Fruit fly (Drosophila melanogaster) whole organism, adult: ENCODE results near the gene mRpL11.

Experiments used
- CG11617 ChIP-seq: fragments of 200-800 bp; sonication (Bioruptor generic); optimal IDR thresholded peaks from 2 replicates; lab custom pipeline; 2017; ENCODE audit warnings: mild to moderate bottlenecking, missing biosample characterization, missing genetic modification reagents, missing genetic modification characterization
- CG12768 ChIP-seq: fragments of 200-800 bp; sonication (Bioruptor generic); optimal IDR thresholded peaks from 2 replicates; lab custom pipeline; 2017; ENCODE audit warnings: missing biosample characterization, missing genetic modification characterization, mild to moderate bottlenecking, moderate library complexity, missing genetic modification reagents
- CG14711 ChIP-seq: fragments of 200-800 bp; sonication (Bioruptor generic); optimal IDR thresholded peaks from 2 replicates; lab custom pipeline; 2018; ENCODE audit warnings: missing biosample characterization, mild to moderate bottlenecking, missing genetic modification characterization, moderate library complexity
- CG1620 ChIP-seq: fragments of 200-800 bp; sonication (Bioruptor generic); optimal IDR thresholded peaks from 2 replicates; lab custom pipeline; 2016; ENCODE audit warnings: missing biosample characterization, missing genetic modification characterization
- CG33017 ChIP-seq: fragments of 200-800 bp; sonication (Bioruptor generic); optimal IDR thresholded peaks from 2 replicates; lab custom pipeline; 2018; ENCODE audit warnings: missing biosample characterization, mild to moderate bottlenecking, missing genetic modification characterization, moderate library complexity
- CG5204 ChIP-seq: fragments of 200-800 bp; sonication (Bioruptor generic); optimal IDR thresholded peaks from 2 replicates; lab custom pipeline; 2016; ENCODE audit warnings: missing biosample characterization, missing genetic modification characterization
- CG7045 ChIP-seq: fragments of 200-800 bp; sonication (Bioruptor generic); optimal IDR thresholded peaks from 2 replicates; lab custom pipeline; 2017; ENCODE audit warnings: missing biosample characterization, mild to moderate bottlenecking, missing genetic modification characterization
- CG7101 ChIP-seq: fragments of 200-800 bp; sonication (Bioruptor generic); optimal IDR thresholded peaks from 2 replicates; lab custom pipeline; 2018; ENCODE audit warnings: missing biosample characterization, mild to moderate bottlenecking, missing genetic modification characterization, moderate library complexity
- Clk ChIP-seq: fragments of 200-800 bp; sonication (Bioruptor generic); optimal IDR thresholded peaks from 2 replicates; lab custom pipeline; 2017; ENCODE audit warnings: missing biosample characterization, missing genetic modification characterization
- Crg-1 ChIP-seq: fragments of 200-800 bp; sonication (Bioruptor generic); optimal IDR thresholded peaks from 2 replicates; lab custom pipeline; 2016; ENCODE audit warnings: missing biosample characterization, missing genetic modification characterization
- Hr96 ChIP-seq: fragments of 200-800 bp; sonication (Bioruptor generic); optimal IDR thresholded peaks from 2 replicates; lab custom pipeline; 2016; ENCODE audit warnings: missing biosample characterization, missing genetic modification characterization
- Mnt ChIP-seq: fragments of 200-800 bp; sonication (Bioruptor generic); optimal IDR thresholded peaks from 2 replicates; lab custom pipeline; 2016; ENCODE audit warnings: missing biosample characterization, mild to moderate bottlenecking, missing genetic modification characterization
- bab1 ChIP-seq: fragments of 200-800 bp; sonication (Bioruptor generic); optimal IDR thresholded peaks from 3 replicates; lab custom pipeline; 2019; ENCODE audit warnings: missing biosample characterization, mild to moderate bottlenecking, missing genetic modification characterization, moderate library complexity
- cic ChIP-seq: fragments of 200-800 bp; sonication (Bioruptor generic); optimal IDR thresholded peaks from 2 replicates; lab custom pipeline; 2017; ENCODE audit warnings: missing biosample characterization, mild to moderate bottlenecking, missing genetic modification characterization, moderate library complexity
- cnc ChIP-seq, 2 experiments: fragments of >200 bp; optimal IDR thresholded peaks; 2 replicates each; lab custom pipeline; 2017
- kay ChIP-seq: fragments of 200-800 bp; sonication (Bioruptor generic); peaks from one replicate; lab custom pipeline; 2016; ENCODE audit warnings: missing biosample characterization, missing genetic modification characterization, borderline replicate concordance
- ovo ChIP-seq: fragments of 200-800 bp; sonication (Bioruptor generic); optimal IDR thresholded peaks from 2 replicates; lab custom pipeline; 2016; ENCODE audit warnings: missing biosample characterization, missing genetic modification characterization
- pad ChIP-seq: fragments of 200-800 bp; sonication (Bioruptor generic); optimal IDR thresholded peaks from 3 replicates; lab custom pipeline; 2017; ENCODE audit warnings: missing biosample characterization, missing genetic modification characterization, mild to moderate bottlenecking, moderate library complexity, missing genetic modification reagents
- tj ChIP-seq: fragments of 200-800 bp; sonication (Bioruptor generic); optimal IDR thresholded peaks from 3 replicates; lab custom pipeline; 2017; ENCODE audit warnings: missing biosample characterization, mild to moderate bottlenecking, missing genetic modification characterization, moderate library complexity
- toe ChIP-seq: fragments of 200-800 bp; sonication (Bioruptor generic); optimal IDR thresholded peaks from 2 replicates; lab custom pipeline; 2016; ENCODE audit warnings: missing biosample characterization, missing genetic modification characterization

The mRpL11 gene

DNA sequence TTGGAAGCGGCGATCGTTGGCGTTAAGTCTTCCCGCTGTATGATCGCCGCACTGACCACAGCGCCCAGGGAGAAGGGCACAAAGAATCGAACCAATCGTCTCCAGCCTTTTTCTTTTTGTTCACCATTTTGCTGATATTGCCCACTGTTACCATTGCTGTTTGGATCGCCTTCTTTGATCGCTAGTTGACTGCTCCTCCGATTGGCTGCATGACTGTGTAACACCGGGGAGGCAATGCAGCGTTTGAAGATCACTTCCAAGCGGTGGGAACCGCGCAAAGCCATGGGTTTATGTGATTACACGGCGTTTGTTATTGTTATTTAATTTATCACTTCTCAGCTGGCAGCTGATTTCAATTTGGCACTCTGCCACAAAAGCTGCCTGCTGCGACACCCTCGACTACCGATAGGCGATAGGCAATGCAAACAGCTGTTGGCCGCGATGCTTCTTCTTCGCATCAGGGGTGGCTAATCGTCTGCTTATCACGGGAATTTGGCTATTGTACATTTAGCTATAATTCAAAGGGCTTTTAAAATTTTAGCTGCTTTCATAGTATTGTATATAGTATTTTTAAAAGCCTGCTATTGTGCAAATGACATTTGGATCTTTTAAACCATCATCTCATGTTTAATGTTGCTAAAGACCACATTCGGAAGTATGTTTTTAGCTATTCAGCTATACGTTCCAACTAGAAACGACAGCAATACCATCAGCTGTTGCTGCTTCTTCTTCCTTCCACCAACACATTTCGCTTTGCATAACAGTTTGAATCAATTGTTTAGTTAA, at the start of gene mRpL11, which contains the start of gene HtrA2:
mRpL11 (plus strand) TSS at position 716 of the 786 bp plus-strand sequence.
HtrA2 (minus strand) TSS at position 590 of the 786 bp plus-strand sequence.
- TF ChIP-seq Clk (no peak), kay (GFP tag; lab: Kevin White, UChicago) (no peak), CG1620 (GFP tag; lab: Kevin White, UChicago) (peak; percentile 55), CG12768 (peak; percentile 52), ovo (GFP tag; lab: Kevin White, UChicago) (peak; percentile 15), cnc (optimal IDR thresholded peaks at IDR 0.05; lab: Kevin White, UChicago) (no peak), bab1 (GFP tag; lab: Kevin White, UChicago) (peak; percentile 75), cic (no peak), CG7101 (tag; lab: Kevin White, UChicago) (peak; percentile 60), CG11617 (peak; percentile 61), Mnt (GFP tag; lab: Kevin White, UChicago) (peak; percentile 74), CG33017 (tag; lab: Kevin White, UChicago) (peak; percentile 5), pad (GFP tag; lab: Kevin White, UChicago) (peak; percentile 42), CG14711 (tag; lab: Kevin White, UChicago) (peak; percentile 61), toe (peak; percentile 85), Hr96 (GFP tag; lab: Kevin White, UChicago) (peak; percentile 70), CG5204 (peak; percentile 75), Crg-1 (GFP tag; lab: Kevin White, UChicago) (no peak), tj (peak; percentile 30), CG7045 (GFP tag; lab: Kevin White, UChicago) (peak; percentile 47)

DNA sequence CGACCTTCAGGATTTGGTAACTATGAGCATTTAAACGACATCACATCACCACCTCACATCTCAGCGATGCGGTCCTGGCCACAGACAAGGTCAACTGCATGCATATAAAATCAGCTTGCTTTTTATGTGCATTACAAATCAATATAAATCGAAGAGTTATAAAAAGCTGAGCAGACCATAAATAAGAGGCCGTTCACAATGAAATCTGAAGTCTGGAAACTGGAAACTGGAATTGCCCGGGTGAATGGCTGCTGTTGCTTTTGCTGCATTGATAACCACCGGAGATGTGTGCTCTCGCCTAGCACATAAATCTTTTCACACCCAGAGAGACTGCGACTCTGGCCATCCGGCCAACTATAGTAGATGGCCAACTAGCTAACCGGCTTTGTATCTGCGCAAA, 49.3 kb upstream of the mRpL11 start:
- TF ChIP-seq kay (GFP tag; lab: Kevin White, UChicago) (peak; percentile 58), CG5204 (no peak), CG11617 (no peak)

DNA sequence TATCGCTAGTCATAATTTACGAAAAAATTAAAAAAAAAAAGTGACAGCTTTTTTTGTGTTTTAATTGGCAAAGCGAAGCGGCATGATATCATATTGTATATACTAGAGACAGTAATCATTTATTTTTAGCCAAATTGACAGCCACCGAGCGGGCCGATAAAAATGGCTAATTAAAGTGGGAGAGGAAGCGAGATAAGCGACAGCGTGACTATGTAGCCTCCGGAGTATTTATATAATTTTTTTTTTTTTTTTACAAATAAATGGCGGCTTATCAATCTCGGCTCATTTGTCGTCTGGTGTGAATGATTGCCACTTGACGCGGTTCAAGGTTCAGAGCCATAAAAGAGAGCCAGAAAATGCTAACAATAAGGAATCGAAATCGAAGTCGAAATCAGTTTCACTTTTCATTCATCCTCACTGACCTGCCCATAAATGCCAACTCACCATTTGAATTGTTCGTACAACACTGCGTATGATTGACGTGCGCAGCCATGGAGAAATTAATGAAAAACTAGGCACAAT, 48.7 kb upstream of the mRpL11 start:
- TF ChIP-seq CG12768, result no peak
- no peak for TF ChIP-seq CG7101 (tag; lab: Kevin White, UChicago)
- no peak for TF ChIP-seq kay (GFP tag; lab: Kevin White, UChicago)
- no peak for TF ChIP-seq Clk
- no peak for TF ChIP-seq CG5204
- TF ChIP-seq bab1 (GFP tag; lab: Kevin White, UChicago), result no peak
- TF ChIP-seq pad (GFP tag; lab: Kevin White, UChicago), result no peak
- no peak for TF ChIP-seq CG14711 (tag; lab: Kevin White, UChicago)
- no peak for TF ChIP-seq CG1620 (GFP tag; lab: Kevin White, UChicago)
- TF ChIP-seq cnc (optimal IDR thresholded peaks at IDR 0.05; lab: Kevin White, UChicago), result no peak
- TF ChIP-seq CG11617, result no peak
- no peak for TF ChIP-seq CG7045 (GFP tag; lab: Kevin White, UChicago)
- no peak for TF ChIP-seq Mnt (GFP tag; lab: Kevin White, UChicago)

DNA sequence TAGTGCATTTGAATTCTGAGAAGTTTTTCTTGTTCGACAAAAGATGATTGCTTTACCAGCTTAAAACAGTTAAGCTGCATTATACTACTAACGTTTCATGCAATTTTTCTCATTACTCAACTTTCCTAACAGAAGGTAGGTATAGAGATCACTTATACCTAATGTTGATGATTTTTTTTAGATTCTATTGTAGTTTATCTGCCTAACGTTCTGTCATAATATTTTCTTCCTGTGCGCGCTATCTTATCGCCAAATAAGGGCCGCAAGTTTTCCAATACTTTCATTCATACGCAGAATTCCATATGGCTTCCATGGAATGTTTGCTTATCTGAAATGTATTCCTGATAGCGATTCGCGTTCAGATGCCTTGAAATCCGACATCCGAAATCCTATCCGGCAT, 47.2 kb upstream of the mRpL11 start:
- no peak for TF ChIP-seq CG11617
- TF ChIP-seq bab1 (GFP tag; lab: Kevin White, UChicago), result no peak
- no peak for TF ChIP-seq Hr96 (GFP tag; lab: Kevin White, UChicago)
- TF ChIP-seq cnc (optimal IDR thresholded peaks at IDR 0.05; lab: Kevin White, UChicago), result no peak
- no peak for TF ChIP-seq ovo (GFP tag; lab: Kevin White, UChicago)
- TF ChIP-seq CG1620 (GFP tag; lab: Kevin White, UChicago), result no peak
- no peak for TF ChIP-seq CG14711 (tag; lab: Kevin White, UChicago)
- TF ChIP-seq Mnt (GFP tag; lab: Kevin White, UChicago), result no peak
- no peak for TF ChIP-seq cic
- TF ChIP-seq Clk, result no peak

DNA sequence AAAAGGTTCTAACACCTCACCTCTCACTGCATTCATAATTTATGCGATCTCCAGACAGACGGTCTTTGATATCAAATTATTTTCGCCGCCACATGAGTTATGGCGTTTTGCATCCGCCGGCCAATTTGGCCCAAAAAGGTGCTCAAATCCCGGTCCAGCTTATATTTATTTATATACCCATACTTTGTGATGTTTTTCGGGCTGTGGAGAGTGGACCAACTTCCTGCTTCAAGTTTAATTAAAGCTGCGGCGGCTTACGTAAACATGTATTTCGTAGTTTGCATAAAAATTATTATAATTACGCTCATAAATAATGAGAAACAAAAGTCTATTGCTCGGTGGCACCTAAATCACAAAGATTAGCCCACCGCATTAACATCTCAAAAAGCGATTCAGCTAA, 46.5 kb upstream of the mRpL11 start:
- TF ChIP-seq CG7101 (tag; lab: Kevin White, UChicago) (no peak), CG1620 (GFP tag; lab: Kevin White, UChicago) (no peak), CG7045 (GFP tag; lab: Kevin White, UChicago) (no peak), toe (no peak), Hr96 (GFP tag; lab: Kevin White, UChicago) (no peak), Clk (no peak), bab1 (GFP tag; lab: Kevin White, UChicago) (no peak), kay (GFP tag; lab: Kevin White, UChicago) (no peak), cic (no peak)

DNA sequence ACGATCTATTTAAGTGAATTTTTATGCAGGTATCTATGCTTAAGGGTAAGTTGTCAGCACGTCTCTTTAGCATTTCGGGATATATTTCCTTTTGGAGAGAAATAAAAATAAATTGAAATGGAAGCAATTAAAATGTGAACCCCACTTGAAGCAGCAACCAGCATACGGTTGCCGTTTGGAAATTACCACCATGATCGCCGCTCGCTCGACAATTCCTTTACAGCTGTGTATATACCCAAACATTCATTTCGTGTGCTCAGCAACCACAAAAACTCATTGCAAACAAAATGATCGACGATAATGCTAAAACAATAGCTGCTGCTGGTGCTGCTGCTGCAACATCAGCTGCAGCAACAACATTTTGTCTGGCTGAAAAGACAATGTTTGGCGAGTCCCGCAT, 45.3 kb upstream of the mRpL11 start:
- TF ChIP-seq CG33017 (tag; lab: Kevin White, UChicago) (no peak), toe (no peak), CG7045 (GFP tag; lab: Kevin White, UChicago) (no peak), CG1620 (GFP tag; lab: Kevin White, UChicago) (no peak), CG12768 (no peak), ovo (GFP tag; lab: Kevin White, UChicago) (no peak), Clk (no peak)
